Fruit fly (Drosophila melanogaster): Measurements from ENCODE around the gene CG14691.

Gene CG14691

dm6 chr3R:10755534-10755933, at the start of gene CG14691:
Gene CG14691, minus strand, starts transcription at chr3R:10755634.
- no peak for TF ChIP-seq h (optimal IDR thresholded peaks at IDR 0.05)
- TF ChIP-seq insv (optimal IDR thresholded peaks at IDR 0.05), result no peak
- TF ChIP-seq Sin3A (optimal IDR thresholded peaks at IDR 0.05), result no peak
- TF ChIP-seq Myc (optimal IDR thresholded peaks at IDR 0.05), result no peak
- no peak for TF ChIP-seq psq (optimal IDR thresholded peaks at IDR 0.05)
- TF ChIP-seq ttk (optimal IDR thresholded peaks at IDR 0.05), result no peak

- TF ChIP-seq h (optimal IDR thresholded peaks at IDR 0.05), result no peak
- TF ChIP-seq psq (optimal IDR thresholded peaks at IDR 0.05), result no peak
- no peak for TF ChIP-seq Myc (optimal IDR thresholded peaks at IDR 0.05)
- TF ChIP-seq ttk (optimal IDR thresholded peaks at IDR 0.05), result no peak
- no peak for TF ChIP-seq insv (optimal IDR thresholded peaks at IDR 0.05)
- TF ChIP-seq Sin3A (optimal IDR thresholded peaks at IDR 0.05), result no peak
These were observed 48.4 kb upstream of the CG14691 start, which contains the start of gene CG14692 for dm6 chr3R:10803855-10804254. Gene CG14692, minus strand, starts transcription at chr3R:10803955.

- TF ChIP-seq ttk (optimal IDR thresholded peaks at IDR 0.05) (no peak), Myc (optimal IDR thresholded peaks at IDR 0.05) (no peak), h (optimal IDR thresholded peaks at IDR 0.05) (no peak), insv (optimal IDR thresholded peaks at IDR 0.05) (no peak), Sin3A (optimal IDR thresholded peaks at IDR 0.05) (no peak), psq (optimal IDR thresholded peaks at IDR 0.05) (no peak)
These were observed 37.2 kb upstream of the CG14691 start, which contains the start of gene CG14687 for dm6 chr3R:10792604-10793003. Gene CG14687, plus strand, starts transcription at chr3R:10792904.

dm6 chr3R:10788186-10788585, 32.8 kb upstream of the CG14691 start, which contains the start of the genes Art1 and Mcm5:
Gene Art1, minus strand, starts transcription at chr3R:10788226.
Gene Mcm5, plus strand, starts transcription at chr3R:10788524.
- no peak for TF ChIP-seq Myc (optimal IDR thresholded peaks at IDR 0.05)
- no peak for TF ChIP-seq insv (optimal IDR thresholded peaks at IDR 0.05)
- no peak for TF ChIP-seq h (optimal IDR thresholded peaks at IDR 0.05)
- TF ChIP-seq psq (optimal IDR thresholded peaks at IDR 0.05), result no peak
- no peak for TF ChIP-seq ttk (optimal IDR thresholded peaks at IDR 0.05)
- TF ChIP-seq Sin3A (optimal IDR thresholded peaks at IDR 0.05), result no peak

- no peak for TF ChIP-seq ttk (optimal IDR thresholded peaks at IDR 0.05)
- TF ChIP-seq insv (optimal IDR thresholded peaks at IDR 0.05), result no peak
- no peak for TF ChIP-seq psq (optimal IDR thresholded peaks at IDR 0.05)
- TF ChIP-seq Myc (optimal IDR thresholded peaks at IDR 0.05), result no peak
- TF ChIP-seq Sin3A (optimal IDR thresholded peaks at IDR 0.05), result no peak
- TF ChIP-seq h (optimal IDR thresholded peaks at IDR 0.05), result no peak
These were observed 28.6 kb upstream of the CG14691 start, which contains the start of the genes mRpL37 and Rbp1 for dm6 chr3R:10784058-10784499. Gene mRpL37, minus strand, starts transcription at chr3R:10784092. Gene Rbp1, plus strand, starts transcription at chr3R:10784383.

dm6 chr3R:10782167-10782566, 26.7 kb upstream of the CG14691 start, which contains the start of gene CG42633:
Gene CG42633, minus strand, starts transcription at chr3R:10782267.
- TF ChIP-seq h (optimal IDR thresholded peaks at IDR 0.05) (no peak), Sin3A (optimal IDR thresholded peaks at IDR 0.05) (no peak), Myc (optimal IDR thresholded peaks at IDR 0.05) (no peak), psq (optimal IDR thresholded peaks at IDR 0.05) (no peak), insv (optimal IDR thresholded peaks at IDR 0.05) (no peak), ttk (optimal IDR thresholded peaks at IDR 0.05) (no peak)

dm6 chr3R:10780161-10780560, 24.7 kb upstream of the CG14691 start:
- TF ChIP-seq h (optimal IDR thresholded peaks at IDR 0.05) (no peak), insv (optimal IDR thresholded peaks at IDR 0.05) (no peak), ttk (optimal IDR thresholded peaks at IDR 0.05) (no peak), psq (optimal IDR thresholded peaks at IDR 0.05) (no peak), Myc (optimal IDR thresholded peaks at IDR 0.05) (no peak), Sin3A (optimal IDR thresholded peaks at IDR 0.05) (no peak)

- TF ChIP-seq Sin3A (optimal IDR thresholded peaks at IDR 0.05) (no peak), psq (optimal IDR thresholded peaks at IDR 0.05) (no peak), insv (optimal IDR thresholded peaks at IDR 0.05) (no peak), h (optimal IDR thresholded peaks at IDR 0.05) (no peak), ttk (optimal IDR thresholded peaks at IDR 0.05) (no peak), Myc (optimal IDR thresholded peaks at IDR 0.05) (no peak)
These were observed 23.8 kb upstream of the CG14691 start, which contains the start of gene Desi for dm6 chr3R:10779269-10779668. Gene Desi, plus strand, starts transcription at chr3R:10779569.

dm6 chr3R:10778151-10778550, 22.7 kb upstream of the CG14691 start:
- TF ChIP-seq ttk (optimal IDR thresholded peaks at IDR 0.05), result no peak
- no peak for TF ChIP-seq Sin3A (optimal IDR thresholded peaks at IDR 0.05)
- TF ChIP-seq h (optimal IDR thresholded peaks at IDR 0.05), result no peak
- TF ChIP-seq Myc (optimal IDR thresholded peaks at IDR 0.05), result no peak
- no peak for TF ChIP-seq psq (optimal IDR thresholded peaks at IDR 0.05)
- no peak for TF ChIP-seq insv (optimal IDR thresholded peaks at IDR 0.05)

- TF ChIP-seq insv (optimal IDR thresholded peaks at IDR 0.05) (no peak), h (optimal IDR thresholded peaks at IDR 0.05) (no peak), Sin3A (optimal IDR thresholded peaks at IDR 0.05) (no peak), Myc (optimal IDR thresholded peaks at IDR 0.05) (no peak), ttk (optimal IDR thresholded peaks at IDR 0.05) (no peak), psq (optimal IDR thresholded peaks at IDR 0.05) (no peak)
These were observed 21.8 kb upstream of the CG14691 start, which contains the start of the genes CG45076, CG45078 and fau for dm6 chr3R:10777274-10777673. Gene CG45076, minus strand, starts transcription at chr3R:10777374. Gene CG45078, minus strand, starts transcription at chr3R:10777374. Gene fau, minus strand, starts transcription at chr3R:10777374.

dm6 chr3R:10776047-10776659, 20.7 kb upstream of the CG14691 start:
- TF ChIP-seq ttk (optimal IDR thresholded peaks at IDR 0.05) (no peak), psq (optimal IDR thresholded peaks at IDR 0.05) (no peak), insv (optimal IDR thresholded peaks at IDR 0.05) (no peak), Myc (optimal IDR thresholded peaks at IDR 0.05) (no peak), h (optimal IDR thresholded peaks at IDR 0.05) (no peak), Sin3A (optimal IDR thresholded peaks at IDR 0.05) (no peak)

- TF ChIP-seq Myc (optimal IDR thresholded peaks at IDR 0.05), result no peak
- no peak for TF ChIP-seq psq (optimal IDR thresholded peaks at IDR 0.05)
- TF ChIP-seq Sin3A (optimal IDR thresholded peaks at IDR 0.05), result no peak
- TF ChIP-seq insv (optimal IDR thresholded peaks at IDR 0.05), result no peak
- no peak for TF ChIP-seq h (optimal IDR thresholded peaks at IDR 0.05)
- no peak for TF ChIP-seq ttk (optimal IDR thresholded peaks at IDR 0.05)
These were observed 19.8 kb upstream of the CG14691 start for dm6 chr3R:10775246-10775645.
